Worm (Caenorhabditis elegans) whole organism, young adult: Measurements from ENCODE around the gene C38H2.3.

Experiments
- B0035.1 ChIP-seq: sonication (generic microtip); optimal IDR thresholded peaks from 2 replicates; lab custom pipeline; 2016; ENCODE audit warnings: missing genetic modification characterization, mild to moderate bottlenecking, missing compliant biosample characterization, missing genotype, missing genetic modification reagents
- C17E4.6 ChIP-seq: fragments of 200-800 bp; sonication (Bioruptor generic); IDR thresholded peaks from 2 replicates; pipeline ENCODE4 v1.3.6; 2022; ENCODE audit warnings: missing genetic modification reagents, missing genetic modification characterization, missing compliant biosample characterization
- F49E8.2 ChIP-seq: sonication (generic microtip); optimal IDR thresholded peaks from 3 replicates; lab custom pipeline; 2017; ENCODE audit warnings: missing genetic modification characterization, mild to moderate bottlenecking, missing compliant biosample characterization, antibody characterized with exemption, moderate library complexity; ENCODE audit not compliant: insufficient read depth
- F52B5.7 ChIP-seq: sonication (generic microtip); optimal IDR thresholded peaks from 2 replicates; lab custom pipeline; 2016; ENCODE audit warnings: mild to moderate bottlenecking, missing genetic modification characterization, missing compliant biosample characterization
- T07F8.4 ChIP-seq: sonication (generic microtip); optimal IDR thresholded peaks from 2 replicates; lab custom pipeline; 2016; ENCODE audit warnings: mild to moderate bottlenecking, missing genetic modification characterization, moderate library complexity, missing compliant biosample characterization
- Y53F4B.3 ChIP-seq: fragments of 200-800 bp; sonication (Bioruptor generic); IDR thresholded peaks from 2 replicates; pipeline ENCODE4 v1.3.6; 2022; ENCODE audit warnings: missing genetic modification reagents, missing genetic modification characterization, missing compliant biosample characterization
- ZK185.1 ChIP-seq: sonication (generic microtip); optimal IDR thresholded peaks from 2 replicates; lab custom pipeline; 2016; ENCODE audit warnings: mild to moderate bottlenecking, missing genetic modification characterization, missing compliant biosample characterization; ENCODE audit not compliant: poor library complexity, severe bottlenecking
- aptf-2 ChIP-seq: fragments of 200-800 bp; sonication (Bioruptor generic); conservative IDR thresholded peaks from 2 replicates; pipeline ENCODE4 v1.3.6; 2022; ENCODE audit warnings: missing genetic modification reagents, missing genetic modification characterization, missing compliant biosample characterization
- atf-7 ChIP-seq: sonication (generic microtip); optimal IDR thresholded peaks from 2 replicates; lab custom pipeline; 2017; ENCODE audit warnings: mild to moderate bottlenecking, missing genetic modification characterization, missing compliant biosample characterization
- athp-1 ChIP-seq: sonication (generic microtip); optimal IDR thresholded peaks from 2 replicates; lab custom pipeline; 2017; ENCODE audit warnings: mild to moderate bottlenecking, missing genetic modification characterization, missing compliant biosample characterization
- bed-2 ChIP-seq: fragments of 200-800 bp; sonication (Bioruptor generic); IDR thresholded peaks from 2 replicates; pipeline ENCODE4 v1.3.6; 2022; ENCODE audit warnings: missing genetic modification reagents, missing genetic modification characterization, missing compliant biosample characterization
- cebp-1 ChIP-seq, 2 experiments: fragments of 200-800 bp in 1 of 2; sonication (Bioruptor generic) in 1 of 2; sonication (generic microtip) in 1 of 2; IDR thresholded peaks in 1 of 2; optimal IDR thresholded peaks in 1 of 2; 2 replicates each; pipeline versions ENCODE4 v1.3.6 to Lab custom; 2017 to 2022; ENCODE audit warnings: missing compliant biosample characterization in 2 of 2, missing genetic modification characterization in 2 of 2, mild to moderate bottlenecking in 1 of 2, missing genetic modification reagents in 1 of 2, moderate library complexity in 1 of 2
- ceh-27 ChIP-seq: fragments of 200-800 bp; sonication (Bioruptor generic); optimal IDR thresholded peaks from 2 replicates; lab custom pipeline; 2018; ENCODE audit warnings: mild to moderate bottlenecking, missing genetic modification characterization, moderate library complexity, missing compliant biosample characterization
- ceh-58 ChIP-seq: fragments of 200-800 bp; sonication (Bioruptor generic); IDR thresholded peaks from 2 replicates; pipeline ENCODE4 v1.3.6; 2022; ENCODE audit warnings: missing genetic modification characterization, missing compliant biosample characterization
- ceh-79 ChIP-seq: sonication (generic microtip); optimal IDR thresholded peaks from 2 replicates; lab custom pipeline; 2017; ENCODE audit warnings: mild to moderate bottlenecking, missing genetic modification characterization, missing compliant biosample characterization
- dpff-1 ChIP-seq: sonication (generic microtip); optimal IDR thresholded peaks from 2 replicates; lab custom pipeline; 2017; ENCODE audit warnings: mild to moderate bottlenecking, missing genetic modification characterization, missing compliant biosample characterization
- dpl-1 ChIP-seq: fragments of 150-350 bp; optimal IDR thresholded peaks from 2 replicates; lab custom pipeline; 2014; ENCODE audit warnings: missing biosample characterization, missing genetic modification reagents, missing genetic modification characterization
- egrh-3 ChIP-seq: fragments of 200-800 bp; sonication (Bioruptor generic); IDR thresholded peaks from 2 replicates; pipeline ENCODE4 v1.3.6; 2022; ENCODE audit warnings: missing genetic modification reagents, missing genetic modification characterization, missing compliant biosample characterization
- fkh-3 ChIP-seq: sonication (generic microtip); optimal IDR thresholded peaks from 2 replicates; lab custom pipeline; 2016; ENCODE audit warnings: mild to moderate bottlenecking, missing genetic modification characterization, missing compliant biosample characterization
- him-1 ChIP-seq: sonication (generic microtip); optimal IDR thresholded peaks from 2 replicates; lab custom pipeline; 2016; ENCODE audit warnings: missing genotype, missing genetic modification reagents, missing genetic modification characterization, missing compliant biosample characterization
- hlh-12 ChIP-seq: sonication (generic microtip); optimal IDR thresholded peaks from 2 replicates; lab custom pipeline; 2016; ENCODE audit warnings: missing genetic modification characterization, missing compliant biosample characterization
- hmg-1.2 ChIP-seq: fragments of 200-800 bp; sonication (Bioruptor generic); IDR thresholded peaks from 2 replicates; pipeline ENCODE4 v1.3.6; 2022; ENCODE audit warnings: missing genetic modification reagents, missing genetic modification characterization, missing compliant biosample characterization
- hrde-1 ChIP-seq: sonication (generic microtip); optimal IDR thresholded peaks from 2 replicates; lab custom pipeline; 2016; ENCODE audit warnings: missing genetic modification characterization, mild to moderate bottlenecking, missing compliant biosample characterization, moderate library complexity, missing genotype, missing genetic modification reagents, borderline replicate concordance
- lin-26 ChIP-seq: fragments of 200-800 bp; sonication (Bioruptor generic); IDR thresholded peaks from 2 replicates; pipeline ENCODE4 v1.3.6; 2022; ENCODE audit warnings: missing genetic modification reagents, missing genetic modification characterization, missing compliant biosample characterization
- lin-40 ChIP-seq: sonication (generic microtip); optimal IDR thresholded peaks from 2 replicates; lab custom pipeline; 2016; ENCODE audit warnings: missing genetic modification characterization, mild to moderate bottlenecking, missing compliant biosample characterization, missing genotype, missing genetic modification reagents
- lin-54 ChIP-seq: fragments of 200-800 bp; sonication (Bioruptor generic); optimal IDR thresholded peaks from 2 replicates; lab custom pipeline; 2018; ENCODE audit warnings: mild to moderate bottlenecking, missing genetic modification characterization, missing compliant biosample characterization
- lir-1 ChIP-seq: fragments of 200-800 bp; sonication (Bioruptor generic); conservative IDR thresholded peaks from 2 replicates; pipeline ENCODE4 v1.3.6; 2022; ENCODE audit warnings: missing genetic modification reagents, missing genetic modification characterization, missing compliant biosample characterization
- lsy-27 ChIP-seq: sonication (generic microtip); optimal IDR thresholded peaks from 2 replicates; lab custom pipeline; 2017; ENCODE audit warnings: missing genetic modification characterization, mild to moderate bottlenecking, missing compliant biosample characterization, antibody characterized with exemption, missing genotype, borderline replicate concordance; ENCODE audit not compliant: insufficient read depth
- madf-3 ChIP-seq: fragments of 200-800 bp; sonication (Bioruptor generic); IDR thresholded peaks from 2 replicates; pipeline ENCODE4 v1.3.6; 2022; ENCODE audit warnings: missing genetic modification reagents, missing genetic modification characterization, missing compliant biosample characterization
- madf-8 ChIP-seq: fragments of 200-800 bp; sonication (Bioruptor generic); conservative IDR thresholded peaks from 2 replicates; pipeline ENCODE4 v1.3.6; 2022; ENCODE audit warnings: missing genetic modification reagents, missing genetic modification characterization, missing compliant biosample characterization
- mcd-1 ChIP-seq: fragments of 200-800 bp; sonication (Bioruptor generic); IDR thresholded peaks from 2 replicates; pipeline ENCODE4 v1.3.6; 2022; ENCODE audit warnings: missing genetic modification reagents, missing genetic modification characterization, missing compliant biosample characterization
- nfya-2 ChIP-seq: fragments of 200-800 bp; sonication (Bioruptor generic); IDR thresholded peaks from 2 replicates; pipeline ENCODE4 v1.3.6; 2022; ENCODE audit warnings: missing genetic modification reagents, missing genetic modification characterization, missing compliant biosample characterization
- nfyb-1 ChIP-seq: fragments of 200-800 bp; sonication (Bioruptor generic); IDR thresholded peaks from 2 replicates; pipeline ENCODE4 v1.3.6; 2022; ENCODE audit warnings: missing genetic modification reagents, missing genetic modification characterization, missing compliant biosample characterization
- nhr-179 ChIP-seq: sonication (generic microtip); optimal IDR thresholded peaks from 2 replicates; lab custom pipeline; 2016; ENCODE audit warnings: mild to moderate bottlenecking, missing genetic modification characterization, missing compliant biosample characterization
- nhr-80 ChIP-seq: sonication (generic microtip); optimal IDR thresholded peaks from 2 replicates; lab custom pipeline; 2016; ENCODE audit warnings: missing genetic modification characterization, missing compliant biosample characterization
- nhr-90 ChIP-seq: sonication (generic microtip); optimal IDR thresholded peaks from 2 replicates; lab custom pipeline; 2016; ENCODE audit warnings: missing genotype, mild to moderate bottlenecking, missing genetic modification characterization, missing compliant biosample characterization
- pbrm-1 ChIP-seq: fragments of 200-800 bp; sonication (Bioruptor generic); IDR thresholded peaks from 2 replicates; pipeline ENCODE4 v1.3.6; 2022; ENCODE audit warnings: missing genetic modification reagents, missing genetic modification characterization, missing compliant biosample characterization
- sptf-2 ChIP-seq: fragments of 200-800 bp; sonication (Bioruptor generic); optimal IDR thresholded peaks from 2 replicates; lab custom pipeline; 2018; ENCODE audit warnings: mild to moderate bottlenecking, missing genetic modification characterization, missing compliant biosample characterization
- tlf-1 ChIP-seq: fragments of 200-800 bp; sonication (Bioruptor generic); optimal IDR thresholded peaks from 2 replicates; lab custom pipeline; 2018; ENCODE audit warnings: mild to moderate bottlenecking, missing genetic modification characterization, missing compliant biosample characterization
- xnd-1 ChIP-seq: sonication (generic microtip); optimal IDR thresholded peaks from 2 replicates; lab custom pipeline; 2016; ENCODE audit warnings: missing genotype, missing genetic modification reagents, missing genetic modification characterization, missing compliant biosample characterization
- zfh-2 ChIP-seq: fragments of 200-800 bp; sonication (Bioruptor generic); conservative IDR thresholded peaks from 2 replicates; pipeline ENCODE4 v1.3.6; 2022; ENCODE audit warnings: missing genetic modification reagents, missing genetic modification characterization, missing compliant biosample characterization
- ztf-18 ChIP-seq: sonication (generic microtip); optimal IDR thresholded peaks from 2 replicates; lab custom pipeline; 2016; ENCODE audit warnings: missing genotype, mild to moderate bottlenecking, missing genetic modification characterization, missing compliant biosample characterization
- ztf-26 ChIP-seq: sonication (generic microtip); optimal IDR thresholded peaks from 2 replicates; lab custom pipeline; 2017; ENCODE audit warnings: missing genetic modification characterization, missing compliant biosample characterization

C38H2.3 gene

ce11 chrIII:10427882-10428281, 41.5 kb upstream of the C38H2.3 start, which contains the start of gene prp-3:
TSS of gene prp-3 (minus strand) at chrIII:10427982.
- TF ChIP-seq xnd-1 (tag; lab: Kevin White, UChicago) (no peak), hrde-1 (tag; lab: Kevin White, UChicago) (no peak), hmg-1.2 (GFP tag; lab: Robert Waterston, UW) (no peak), Y53F4B.3 (GFP tag; lab: Robert Waterston, UW) (no peak), dpl-1 (GFP tag; lab: Kevin White, UChicago) (no peak), ztf-26 (tag; lab: Kevin White, UChicago) (no peak), lir-1 (GFP tag; lab: Robert Waterston, UW) (no peak), ceh-27 (no peak), athp-1 (tag; lab: Kevin White, UChicago) (no peak)

- TF ChIP-seq lin-26 = no peak
- TF ChIP-seq egrh-3 (GFP tag; lab: Robert Waterston, UW) = no peak
- TF ChIP-seq F49E8.2 (tag; lab: Kevin White, UChicago) = no peak
- no peak for TF ChIP-seq madf-3
- no peak for TF ChIP-seq lin-40 (tag; lab: Kevin White, UChicago)
- no peak for TF ChIP-seq C17E4.6 (GFP tag; lab: Robert Waterston, UW)
- no peak for TF ChIP-seq zfh-2 (GFP tag; lab: Robert Waterston, UW)
- no peak for TF ChIP-seq aptf-2 (GFP tag; lab: Robert Waterston, UW)
- no peak for TF ChIP-seq sptf-2 (GFP tag; lab: Kevin White, UChicago)
- TF ChIP-seq nhr-80 (tag; lab: Kevin White, UChicago) = no peak
- TF ChIP-seq madf-8 (GFP tag; lab: Robert Waterston, UW) = no peak
- TF ChIP-seq ztf-18 = no peak
- no peak for TF ChIP-seq nfya-2 (GFP tag; lab: Robert Waterston, UW)
- no peak for TF ChIP-seq lsy-27 (tag; lab: Kevin White, UChicago)
- TF ChIP-seq cebp-1 (GFP tag; IDR thresholded peaks at IDR 0.05; lab: Robert Waterston, UW) = no peak
- no peak for TF ChIP-seq cebp-1 (tag; optimal IDR thresholded peaks at IDR 0.05; lab: Kevin White, UChicago)
- TF ChIP-seq tlf-1 (GFP tag; lab: Kevin White, UChicago) = no peak
- no peak for TF ChIP-seq F52B5.7 (tag; lab: Kevin White, UChicago)
- no peak for TF ChIP-seq lin-54 (GFP tag; lab: Kevin White, UChicago)
- TF ChIP-seq, all 124 proteins: peak for 0
Observed at ce11 chrIII:10423906-10424305, 37.5 kb upstream of the C38H2.3 start, which contains the start of gene M03C11.6. TSS of gene M03C11.6 (minus strand) at chrIII:10424006.

ce11 chrIII:10421680-10422079, 35.3 kb upstream of the C38H2.3 start:
- TF ChIP-seq ztf-18 (no peak), him-1 (tag; lab: Kevin White, UChicago) (peak; percentile 93), mcd-1 (GFP tag; lab: Robert Waterston, UW) (0 out of 2 replicates have a peak, but pooled peaks have one; percentile 12), atf-7 (tag; lab: Kevin White, UChicago) (peak; percentile 24)
- TF ChIP-seq, all 124 proteins: peak for 3

ce11 chrIII:10415822-10416221, 29.4 kb upstream of the C38H2.3 start, which contains the start of gene ymel-1:
TSS of gene ymel-1 (plus strand) at chrIII:10416139.
- TF ChIP-seq nhr-90 (tag; lab: Kevin White, UChicago) (peak; percentile 19), ceh-79 (no peak), dpff-1 (no peak), nhr-80 (tag; lab: Kevin White, UChicago) (peak; percentile 28), pbrm-1 (peak; percentile 32; the same call in 1 of the 2 replicates), B0035.1 (tag; lab: Kevin White, UChicago) (peak; percentile 11), hlh-12 (tag; lab: Kevin White, UChicago) (no peak), ZK185.1 (tag; lab: Kevin White, UChicago) (peak; percentile 26), lin-40 (tag; lab: Kevin White, UChicago) (peak; percentile 20), T07F8.4 (tag; lab: Kevin White, UChicago) (no peak), madf-3 (no peak), nfyb-1 (GFP tag; lab: Robert Waterston, UW) (peak; percentile 58; the same call in 1 of the 2 replicates), F49E8.2 (tag; lab: Kevin White, UChicago) (no peak), ceh-58 (no peak), bed-2 (GFP tag; lab: Robert Waterston, UW) (no peak), madf-8 (GFP tag; lab: Robert Waterston, UW) (no peak), nhr-179 (tag; lab: Kevin White, UChicago) (no peak), lin-54 (GFP tag; lab: Kevin White, UChicago) (peak; percentile 11), fkh-3 (tag; lab: Kevin White, UChicago) (no peak)
